Fruit fly (Drosophila melanogaster): ENCODE results near the gene Ccp84Ae.

- TF ChIP-seq CG14711 (tag; optimal IDR thresholded peaks at IDR 0.05) = no peak
- no peak for TF ChIP-seq Crg-1 (GFP tag; optimal IDR thresholded peaks at IDR 0.05)
- no peak for TF ChIP-seq cnc (optimal IDR thresholded peaks at IDR 0.05)
- no peak for TF ChIP-seq tj (GFP tag; optimal IDR thresholded peaks at IDR 0.05)
- TF ChIP-seq CG5204 (GFP tag; optimal IDR thresholded peaks at IDR 0.05) = no peak
- TF ChIP-seq cic (GFP tag; optimal IDR thresholded peaks at IDR 0.05) = no peak
These were observed 28.3 kb downstream of the Ccp84Ae start for dm6 chr3R:6663289-6663666.

Data from whole organism, adult.